Worm (Caenorhabditis elegans): ENCODE data around the gene pat-12.

DNA sequence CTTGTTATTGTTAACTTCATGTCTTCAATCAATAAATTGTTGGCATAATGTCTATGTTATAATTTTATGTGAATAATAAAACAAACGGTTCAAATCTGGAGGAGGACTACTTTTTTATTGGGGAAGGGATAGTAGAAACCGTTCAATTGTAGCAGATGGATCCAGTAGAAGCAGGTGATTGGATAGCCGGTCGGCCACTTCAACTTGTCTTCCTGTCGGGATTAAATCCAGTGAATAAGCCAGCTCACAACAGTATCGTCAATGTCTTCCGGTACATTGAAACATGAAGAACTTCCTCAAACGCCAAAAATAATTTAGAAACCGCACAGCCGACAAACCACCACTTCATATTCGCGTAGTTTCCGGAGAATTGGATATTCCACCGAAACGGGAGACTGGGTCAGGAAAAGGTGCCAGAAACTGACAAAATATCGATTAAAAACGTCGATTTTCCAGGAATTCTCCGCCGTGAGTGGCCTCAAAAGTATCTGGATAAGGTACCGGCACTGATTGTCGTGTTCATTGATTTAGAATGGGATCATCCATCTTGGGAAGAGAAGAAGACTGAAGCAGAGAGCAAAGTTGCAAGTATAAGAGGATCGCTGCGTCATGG, 42.9 kb upstream of the pat-12 start, which contains the start of gene trpp-11:
- TF ChIP-seq nhr-237 (tag; optimal IDR thresholded peaks at IDR 0.05) (no peak), elt-3 (tag; optimal IDR thresholded peaks at IDR 0.05) (no peak), unc-62 (GFP tag; optimal IDR thresholded peaks at IDR 0.05) (no peak), ztf-4 (tag; optimal IDR thresholded peaks at IDR 0.05) (no peak), skn-1 (tag; optimal IDR thresholded peaks at IDR 0.05) (no peak), ztf-11 (tag; optimal IDR thresholded peaks at IDR 0.05) (no peak), nhr-11 (tag; optimal IDR thresholded peaks at IDR 0.05) (no peak), lin-13 (GFP tag; optimal IDR thresholded peaks at IDR 0.05) (no peak)
